Worm (Caenorhabditis elegans) whole organism, L4 larva: ENCODE results near the gene F54H5.2.

Experiments
- D1046.2 ChIP-seq: fragments of 200-800 bp; sonication (Bioruptor generic); IDR thresholded peaks from 2 replicates; pipeline ENCODE4 v1.3.6; 2022; ENCODE audit warnings: missing genetic modification characterization, missing compliant biosample characterization
- F26F4.8 ChIP-seq: fragments of 200-800 bp; sonication (Bioruptor generic); conservative IDR thresholded peaks from 2 replicates; pipeline ENCODE4 v1.3.6; 2022; ENCODE audit warnings: missing genetic modification characterization, missing compliant biosample characterization
- F37D6.2 ChIP-seq: sonication (generic microtip); optimal IDR thresholded peaks from 2 replicates; lab custom pipeline; 2016; ENCODE audit warnings: mild to moderate bottlenecking, missing genetic modification characterization, missing compliant biosample characterization
- F44E2.7 ChIP-seq: fragments of 200-800 bp; sonication (Bioruptor generic); IDR thresholded peaks from 2 replicates; pipeline ENCODE4 v2.1.2; 2022; ENCODE audit warnings: missing genetic modification characterization, missing compliant biosample characterization
- R02D3.7 ChIP-seq: fragments of 150-350 bp; sonication (generic microtip); optimal IDR thresholded peaks from 3 replicates; lab custom pipeline; 2014; ENCODE audit warnings: missing biosample characterization, missing genetic modification characterization
- Y5F2A.4 ChIP-seq: fragments of 200-800 bp; sonication (Bioruptor generic); optimal IDR thresholded peaks from 2 replicates; lab custom pipeline; 2018; ENCODE audit warnings: mild to moderate bottlenecking, missing genetic modification characterization, missing compliant biosample characterization
- ZK546.5 ChIP-seq, 2 experiments: sonication (generic microtip); optimal IDR thresholded peaks; 2 replicates each; lab custom pipeline; 2017; ENCODE audit warnings: missing biosample characterization in 2 of 2, missing genetic modification characterization in 2 of 2
- aha-1 ChIP-seq: fragments of 150-350 bp; peaks from one replicate; lab custom pipeline; 2014; ENCODE audit warnings: missing biosample characterization, missing genetic modification characterization
- ceh-28 ChIP-seq: fragments of 150-350 bp; optimal IDR thresholded peaks from 2 replicates; lab custom pipeline; 2014; ENCODE audit warnings: missing biosample characterization, missing genetic modification reagents, missing genetic modification characterization
- ceh-44 ChIP-seq: fragments of 200-800 bp; sonication (Bioruptor generic); IDR thresholded peaks from 2 replicates; pipeline ENCODE4 v1.3.6; 2022; ENCODE audit warnings: missing genetic modification reagents, missing genetic modification characterization, missing compliant biosample characterization
- ctbp-1 ChIP-seq: fragments of 200-800 bp; sonication (Bioruptor generic); IDR thresholded peaks from 2 replicates; pipeline ENCODE4 v1.3.6; 2022; ENCODE audit warnings: missing genetic modification reagents, missing genetic modification characterization, missing compliant biosample characterization
- daf-16 ChIP-seq, 3 experiments: sonication (generic microtip); optimal IDR thresholded peaks; 2 replicates each; lab custom pipeline; 2016 to 2017; ENCODE audit warnings: missing genetic modification characterization in 3 of 3, missing genetic modification reagents in 3 of 3, mild to moderate bottlenecking in 2 of 3, missing compliant biosample characterization in 2 of 3, missing biosample characterization in 1 of 3, moderate library complexity in 1 of 3
- daf-19 ChIP-seq: fragments of 200-800 bp; sonication (Bioruptor generic); conservative IDR thresholded peaks from 2 replicates; pipeline ENCODE4 v1.3.6; 2022; ENCODE audit warnings: missing genetic modification characterization, missing compliant biosample characterization
- dmd-6 ChIP-seq: fragments of 200-800 bp; sonication (Bioruptor generic); IDR thresholded peaks from 2 replicates; pipeline ENCODE4 v1.3.6; 2022; ENCODE audit warnings: missing genetic modification reagents, missing genetic modification characterization, missing compliant biosample characterization
- dmd-8 ChIP-seq: fragments of 200-800 bp; sonication (Bioruptor generic); IDR thresholded peaks from 2 replicates; pipeline ENCODE4 v1.3.6; 2022; ENCODE audit warnings: missing genetic modification characterization, missing compliant biosample characterization
- dve-1 ChIP-seq: sonication (generic microtip); optimal IDR thresholded peaks from 2 replicates; lab custom pipeline; 2017; ENCODE audit warnings: antibody characterized with exemption, mild to moderate bottlenecking, missing genetic modification characterization, missing compliant biosample characterization; ENCODE audit not compliant: insufficient read depth
- egl-27 ChIP-seq: sonication (generic microtip); optimal IDR thresholded peaks from 3 replicates; lab custom pipeline; 2017; ENCODE audit warnings: missing biosample characterization, missing genetic modification reagents, missing genetic modification characterization
- egl-43 ChIP-seq: fragments of 200-800 bp; sonication (Bioruptor generic); IDR thresholded peaks from 2 replicates; pipeline ENCODE4 v1.3.6; 2022; ENCODE audit warnings: missing genetic modification reagents, missing genetic modification characterization, missing compliant biosample characterization
- hif-1 ChIP-seq, 2 experiments: sonication (generic microtip); optimal IDR thresholded peaks; 2 replicates each; lab custom pipeline; 2016 to 2017; ENCODE audit warnings: missing compliant biosample characterization in 2 of 2, missing genetic modification characterization in 2 of 2, missing genetic modification reagents in 2 of 2, missing genotype in 2 of 2, mild to moderate bottlenecking in 1 of 2
- hlh-11 ChIP-seq: fragments of 200-800 bp; sonication (Bioruptor generic); optimal IDR thresholded peaks from 2 replicates; lab custom pipeline; 2018; ENCODE audit warnings: mild to moderate bottlenecking, missing genetic modification characterization, missing compliant biosample characterization
- hmg-1.1 ChIP-seq: fragments of 200-800 bp; sonication (Bioruptor generic); IDR thresholded peaks from 2 replicates; pipeline ENCODE4 v1.3.6; 2022; ENCODE audit warnings: missing genetic modification reagents, missing genetic modification characterization, missing compliant biosample characterization
- lim-7 ChIP-seq: fragments of 200-800 bp; sonication (Bioruptor generic); IDR thresholded peaks from 2 replicates; pipeline ENCODE4 v1.3.6; 2022; ENCODE audit warnings: missing genetic modification characterization, missing compliant biosample characterization
- lin-1 ChIP-seq: fragments of 200-800 bp; sonication (Bioruptor generic); IDR thresholded peaks from 2 replicates; pipeline ENCODE4 v1.3.6; 2022; ENCODE audit warnings: missing genetic modification reagents, missing genetic modification characterization, missing compliant biosample characterization
- lin-13 ChIP-seq: fragments of 150-350 bp; optimal IDR thresholded peaks from 2 replicates; lab custom pipeline; 2014; ENCODE audit warnings: missing biosample characterization, missing genetic modification reagents, missing genetic modification characterization
- lin-38 ChIP-seq: fragments of 200-800 bp; sonication (Bioruptor generic); IDR thresholded peaks from 2 replicates; pipeline ENCODE4 v1.3.6; 2022; ENCODE audit warnings: missing genetic modification reagents, missing genetic modification characterization, missing compliant biosample characterization
- lin-39 ChIP-seq: fragments of 150-350 bp; optimal IDR thresholded peaks from 2 replicates; lab custom pipeline; 2014; ENCODE audit warnings: missing biosample characterization, missing genetic modification reagents, missing genetic modification characterization
- mes-2 ChIP-seq: sonication (generic microtip); optimal IDR thresholded peaks from 2 replicates; lab custom pipeline; 2016; ENCODE audit warnings: missing genotype, mild to moderate bottlenecking, missing genetic modification characterization, missing compliant biosample characterization; ENCODE audit not compliant: poor library complexity, severe bottlenecking
- nhr-11 ChIP-seq: fragments of 150-350 bp; optimal IDR thresholded peaks from 2 replicates; lab custom pipeline; 2014; ENCODE audit warnings: missing biosample characterization, missing genetic modification characterization
- nhr-237 ChIP-seq: sonication (generic microtip); optimal IDR thresholded peaks from 2 replicates; lab custom pipeline; 2017; ENCODE audit warnings: missing biosample characterization, missing genetic modification characterization
- nhr-28 ChIP-seq: fragments of 150-350 bp; optimal IDR thresholded peaks from 2 replicates; lab custom pipeline; 2014; ENCODE audit warnings: missing biosample characterization, missing genetic modification characterization
- nhr-41 ChIP-seq: fragments of 200-800 bp; sonication (Bioruptor generic); IDR thresholded peaks from 2 replicates; pipeline ENCODE4 v1.3.6; 2022; ENCODE audit warnings: missing genetic modification reagents, missing genetic modification characterization, missing compliant biosample characterization
- nhr-42 ChIP-seq: fragments of 200-800 bp; sonication (Bioruptor generic); IDR thresholded peaks from 2 replicates; pipeline ENCODE4 v1.3.6; 2022; ENCODE audit warnings: missing genetic modification characterization, missing compliant biosample characterization
- nhr-6 ChIP-seq: fragments of 150-350 bp; optimal IDR thresholded peaks from 2 replicates; lab custom pipeline; 2014; ENCODE audit warnings: missing biosample characterization, missing genetic modification characterization
- pha-4 ChIP-seq, 2 experiments: fragments of 150-350 bp in 1 of 2; fragments of 200-800 bp in 1 of 2; sonication (Bioruptor generic) in 1 of 2; IDR thresholded peaks in 1 of 2; optimal IDR thresholded peaks in 1 of 2; 2 replicates each; pipeline versions ENCODE4 v1.3.6 to Lab custom; 2014 to 2022; ENCODE audit warnings: missing genetic modification characterization in 2 of 2, missing genetic modification reagents in 2 of 2, missing biosample characterization in 1 of 2, missing compliant biosample characterization in 1 of 2
- php-3 ChIP-seq: fragments of 200-800 bp; sonication (Bioruptor generic); IDR thresholded peaks from 2 replicates; pipeline ENCODE4 v1.3.6; 2022; ENCODE audit warnings: missing genetic modification reagents, missing genetic modification characterization, missing compliant biosample characterization
- pqm-1 ChIP-seq: sonication (generic microtip); optimal IDR thresholded peaks from 2 replicates; lab custom pipeline; 2017; ENCODE audit warnings: missing biosample characterization, missing genetic modification characterization
- saeg-2 ChIP-seq: fragments of 200-800 bp; sonication (Bioruptor generic); IDR thresholded peaks from 2 replicates; pipeline ENCODE4 v1.3.6; 2022; ENCODE audit warnings: missing genetic modification reagents, missing genetic modification characterization, missing compliant biosample characterization
- spr-3 ChIP-seq: fragments of 200-800 bp; sonication (Bioruptor generic); optimal IDR thresholded peaks from 2 replicates; lab custom pipeline; 2018; ENCODE audit warnings: mild to moderate bottlenecking, missing genetic modification characterization, missing compliant biosample characterization
- tra-1 ChIP-seq: fragments of 200-800 bp; sonication (Bioruptor generic); IDR thresholded peaks from 2 replicates; pipeline ENCODE4 v1.3.6; 2022; ENCODE audit warnings: missing genetic modification reagents, missing genetic modification characterization, missing compliant biosample characterization
- unc-62 ChIP-seq, 3 experiments: fragments of 150-350 bp in 1 of 3; sonication (generic microtip); optimal IDR thresholded peaks in 2 of 3; peaks in 1 of 3; 1 replicate in 1 of 3; 2 replicates in 2 of 3; lab custom pipeline; 2014 to 2017; ENCODE audit warnings: missing biosample characterization in 3 of 3, missing genetic modification characterization in 3 of 3, missing genetic modification reagents in 3 of 3, missing genotype in 1 of 3
- vab-7 ChIP-seq: fragments of 200-800 bp; sonication (Bioruptor generic); IDR thresholded peaks from 2 replicates; pipeline ENCODE4 v1.3.6; 2022; ENCODE audit warnings: missing genetic modification reagents, missing genetic modification characterization, missing compliant biosample characterization
- zag-1 ChIP-seq: fragments of 150-350 bp; optimal IDR thresholded peaks from 2 replicates; lab custom pipeline; 2014; ENCODE audit warnings: missing biosample characterization, missing genetic modification characterization
- zfp-2 ChIP-seq: sonication (generic microtip); optimal IDR thresholded peaks from 2 replicates; lab custom pipeline; 2016; ENCODE audit warnings: mild to moderate bottlenecking, missing genetic modification characterization, missing compliant biosample characterization
- zfp-3 ChIP-seq: fragments of 200-800 bp; sonication (Bioruptor generic); conservative IDR thresholded peaks from 2 replicates; pipeline ENCODE4 v1.3.6; 2022; ENCODE audit warnings: missing genetic modification reagents, missing genetic modification characterization, missing compliant biosample characterization

The F54H5.2 gene

DNA sequence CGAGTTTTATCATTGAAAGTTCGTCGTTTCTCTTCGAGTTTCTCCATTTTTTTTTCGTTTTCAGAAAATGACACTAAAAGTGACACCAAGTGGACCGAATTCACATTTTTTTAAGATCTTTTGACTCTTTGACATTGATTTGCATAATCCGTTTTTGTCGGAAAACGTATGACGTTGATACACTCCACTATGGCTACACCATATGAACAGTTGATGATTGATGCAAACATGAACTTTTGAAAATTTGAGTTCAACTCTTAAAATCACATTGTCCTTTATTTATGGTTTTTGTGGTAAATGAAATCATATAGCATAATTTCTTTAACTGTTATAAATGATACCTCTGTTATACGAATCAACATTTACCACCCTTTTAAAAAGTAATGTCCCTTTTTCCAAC, 31.5 kb downstream of the F54H5.2 start, which contains the start of gene T19D12.10:
TSS of gene T19D12.10 (minus strand) at position 101 of the 400 bp plus-strand sequence.
- TF ChIP-seq unc-62 (GFP tag; optimal IDR thresholded peaks at IDR 0.05 in 1 of 2; lab: Kevin White, UChicago) (peak in 1 of 2 experiments; percentile 42), unc-62 (tag; optimal IDR thresholded peaks at IDR 0.05; lab: Kevin White, UChicago) (no peak), pha-4 (GFP tag; IDR thresholded peaks at IDR 0.05; lab: Robert Waterston, UW) (no peak), pha-4 (tag; optimal IDR thresholded peaks at IDR 0.05; lab: Kevin White, UChicago) (no peak)

DNA sequence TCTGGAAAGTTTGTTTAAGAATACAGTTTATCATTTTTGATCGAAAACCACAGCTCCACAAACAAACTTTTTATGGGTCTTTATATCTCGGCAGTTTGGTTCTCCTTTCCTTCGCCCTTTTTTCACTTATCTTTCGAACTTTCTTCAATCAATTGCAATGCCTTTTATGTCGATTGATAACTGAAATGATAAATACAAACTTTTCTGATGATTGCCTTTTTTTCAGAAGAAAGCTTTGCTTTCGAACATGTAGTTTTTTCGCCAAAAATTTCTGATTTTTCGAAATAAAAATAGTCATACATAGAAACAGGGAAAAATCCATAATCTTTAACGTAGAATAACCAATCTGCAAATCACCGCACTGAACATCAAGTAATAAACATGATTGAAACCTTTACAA, 33.9 kb downstream of the F54H5.2 start, which contains the start of gene T19D12.2:
TSS of gene T19D12.2 (plus strand) at position 125 of the 400 bp plus-strand sequence.
- peak; percentile 19 for TF ChIP-seq nhr-28 (tag; lab: Kevin White, UChicago)
- TF ChIP-seq ceh-44 (GFP tag; lab: Robert Waterston, UW), result no peak
- no peak for TF ChIP-seq nhr-42 (GFP tag; lab: Robert Waterston, UW)
- TF ChIP-seq pqm-1 (tag; lab: Kevin White, UChicago), result peak; percentile 93
- TF ChIP-seq Y5F2A.4 (GFP tag; lab: Kevin White, UChicago), result no peak
- peak; percentile 48; the same call in 1 of the 2 replicates for TF ChIP-seq dmd-6 (GFP tag; lab: Robert Waterston, UW)
- TF ChIP-seq D1046.2 (GFP tag; lab: Robert Waterston, UW), result no peak
- TF ChIP-seq ceh-28 (tag; lab: Kevin White, UChicago), result no peak
- TF ChIP-seq nhr-237 (tag; lab: Kevin White, UChicago), result no peak
- TF ChIP-seq saeg-2 (GFP tag; lab: Robert Waterston, UW), result no peak
- peak; percentile 18 for TF ChIP-seq hlh-11
- TF ChIP-seq R02D3.7 (tag; lab: Kevin White, UChicago), result no peak
- TF ChIP-seq hmg-1.1 (GFP tag; lab: Robert Waterston, UW), result no peak
- no peak for TF ChIP-seq zfp-2 (tag; lab: Kevin White, UChicago)
- TF ChIP-seq dve-1, result peak; percentile 33
- peak; percentile 81; the same call in 1 of the 2 replicates for TF ChIP-seq php-3 (GFP tag; lab: Robert Waterston, UW)
- TF ChIP-seq daf-16 (GFP tag; optimal IDR thresholded peaks at IDR 0.05; lab: Kevin White, UChicago), result no peak
- peak; percentile 45 for TF ChIP-seq daf-16 (tag; optimal IDR thresholded peaks at IDR 0.05; lab: Kevin White, UChicago)
- TF ChIP-seq pha-4 (GFP tag; IDR thresholded peaks at IDR 0.05; lab: Robert Waterston, UW), result no peak
- no peak for TF ChIP-seq pha-4 (tag; optimal IDR thresholded peaks at IDR 0.05; lab: Kevin White, UChicago)
- no peak for TF ChIP-seq zag-1 (tag; lab: Kevin White, UChicago)
- TF ChIP-seq nhr-41 (GFP tag; lab: Robert Waterston, UW), result no peak
- no peak for TF ChIP-seq mes-2 (tag; lab: Kevin White, UChicago)

DNA sequence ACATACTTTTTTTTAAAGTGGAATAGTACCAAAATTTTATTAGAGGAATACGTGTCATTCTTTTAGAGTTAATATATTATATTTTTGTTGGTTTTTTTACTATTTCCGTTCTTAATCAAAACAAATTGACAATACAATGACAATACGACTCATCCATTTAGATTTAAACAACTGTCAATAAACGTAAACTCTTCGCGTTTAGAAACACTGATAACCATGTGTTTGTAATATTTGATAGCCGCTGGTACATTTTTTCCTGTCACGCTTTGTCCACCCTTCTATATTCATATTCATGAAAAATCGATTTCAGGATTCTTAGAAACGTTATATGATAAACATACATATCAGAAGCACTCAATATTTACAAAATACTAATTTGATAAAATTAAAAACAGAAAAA, 36.5 kb downstream of the F54H5.2 start:
- no peak for TF ChIP-seq R02D3.7 (tag; lab: Kevin White, UChicago)
- no peak for TF ChIP-seq egl-43 (GFP tag; lab: Robert Waterston, UW)
- TF ChIP-seq nhr-11 (tag; lab: Kevin White, UChicago), result no peak
- TF ChIP-seq hif-1 (tag; optimal IDR thresholded peaks at IDR 0.05; lab: Kevin White, UChicago), result no peak
- TF ChIP-seq vab-7 (GFP tag; lab: Robert Waterston, UW), result no peak
- TF ChIP-seq F37D6.2 (tag; lab: Kevin White, UChicago), result no peak
- peak; percentile 52 for TF ChIP-seq dve-1
- no peak for TF ChIP-seq ctbp-1 (GFP tag; lab: Robert Waterston, UW)
- TF ChIP-seq lim-7 (GFP tag; lab: Robert Waterston, UW), result no peak
- TF ChIP-seq daf-19, result no peak
- TF ChIP-seq dmd-6 (GFP tag; lab: Robert Waterston, UW), result peak; percentile 42; the same call in 1 of the 2 replicates
- TF ChIP-seq daf-16 (GFP tag; optimal IDR thresholded peaks at IDR 0.05; lab: Kevin White, UChicago), result no peak
- TF ChIP-seq daf-16 (tag; optimal IDR thresholded peaks at IDR 0.05; lab: Kevin White, UChicago), result peak; percentile 66
- TF ChIP-seq spr-3 (GFP tag; lab: Kevin White, UChicago), result no peak

DNA sequence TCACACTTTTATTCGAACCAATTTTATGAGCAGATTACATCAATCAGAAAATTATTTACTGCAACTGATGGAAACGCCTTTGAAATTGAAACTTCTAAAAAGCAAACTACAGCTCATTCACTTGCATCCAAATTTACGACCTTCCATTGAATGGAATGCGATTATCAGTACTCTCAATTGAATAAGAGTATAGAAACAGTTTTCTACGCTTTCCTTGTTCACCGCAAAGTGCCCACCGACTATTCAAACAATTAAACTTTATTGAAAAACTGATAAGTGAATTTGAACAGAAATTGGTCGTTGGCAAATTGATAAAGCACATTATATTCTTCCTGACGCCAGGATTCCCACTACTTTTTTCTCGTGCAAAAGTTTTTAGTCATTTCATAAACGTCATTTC, 38.6 kb downstream of the F54H5.2 start:
- TF ChIP-seq lim-7 (GFP tag; lab: Robert Waterston, UW) (no peak), lin-13 (no peak), lin-1 (GFP tag; lab: Robert Waterston, UW) (no peak), F26F4.8 (GFP tag; lab: Robert Waterston, UW) (no peak), ZK546.5 (tag; optimal IDR thresholded peaks at IDR 0.05; lab: Kevin White, UChicago) (no peak), lin-38 (GFP tag; lab: Robert Waterston, UW) (no peak), aha-1 (peak; percentile 51), tra-1 (0 out of 2 replicates have a peak, but pooled peaks have one; percentile 51), nhr-6 (no peak), egl-27 (tag; lab: Kevin White, UChicago) (no peak), lin-39 (tag; lab: Kevin White, UChicago) (no peak), dmd-8 (GFP tag; lab: Robert Waterston, UW) (no peak), F44E2.7 (GFP tag; lab: Robert Waterston, UW) (no peak), zfp-3 (GFP tag; lab: Robert Waterston, UW) (no peak)
